Fruit fly (Drosophila melanogaster) whole organism, embryonic: ENCODE data around the gene CG10317.

ENCODE experiments used
- B-H1 ChIP-seq: fragments of 200-800 bp; sonication (Bioruptor generic); IDR thresholded peaks from 3 replicates; pipeline ENCODE4 v1.3.6; 2022; ENCODE audit warnings: missing biosample characterization, missing genetic modification characterization
- B-H2 ChIP-seq: fragments of 200-800 bp; sonication (Bioruptor generic); optimal IDR thresholded peaks from 2 replicates; lab custom pipeline; 2018; ENCODE audit warnings: missing biosample characterization, mild to moderate bottlenecking, missing genetic modification characterization
- CG10654 ChIP-seq: fragments of 200-800 bp; sonication (Bioruptor generic); optimal IDR thresholded peaks from 2 replicates; lab custom pipeline; 2016; ENCODE audit warnings: missing biosample characterization, missing genetic modification characterization
- CG12155 ChIP-seq: fragments of 200-800 bp; sonication (Bioruptor generic); optimal IDR thresholded peaks from 3 replicates; lab custom pipeline; 2016; ENCODE audit warnings: missing biosample characterization, missing genetic modification characterization
- CG12236 ChIP-seq: fragments of 200-800 bp; sonication (Bioruptor generic); optimal IDR thresholded peaks from 2 replicates; lab custom pipeline; 2016; ENCODE audit warnings: missing biosample characterization, missing genetic modification characterization
- CG1233 ChIP-seq: fragments of 200-800 bp; sonication (Bioruptor generic); optimal IDR thresholded peaks from 4 replicates; lab custom pipeline; 2018; ENCODE audit warnings: missing biosample characterization, mild to moderate bottlenecking, missing genetic modification characterization
- CG14860 ChIP-seq: fragments of 200-800 bp; sonication (Bioruptor generic); IDR thresholded peaks from 3 replicates; pipeline ENCODE4 v1.3.6; 2022; ENCODE audit warnings: missing biosample characterization, missing genetic modification characterization; ENCODE audit not compliant: partially characterized antibody
- CG17568 ChIP-seq: fragments of 200-800 bp; sonication (Bioruptor generic); optimal IDR thresholded peaks from 2 replicates; lab custom pipeline; 2018; ENCODE audit warnings: missing biosample characterization, mild to moderate bottlenecking, missing genetic modification characterization, moderate library complexity
- CG18764 ChIP-seq: fragments of 200-800 bp; sonication (Bioruptor generic); optimal IDR thresholded peaks from 3 replicates; lab custom pipeline; 2016; ENCODE audit warnings: missing biosample characterization, missing genetic modification characterization
- CG2202 ChIP-seq: fragments of 200-800 bp; sonication (Bioruptor generic); optimal IDR thresholded peaks from 2 replicates; lab custom pipeline; 2018; ENCODE audit warnings: missing biosample characterization, mild to moderate bottlenecking, missing genetic modification characterization
- CG2889 ChIP-seq: fragments of 200-800 bp; sonication (Bioruptor generic); IDR thresholded peaks from 3 replicates; pipeline ENCODE4 v1.3.6; 2022; ENCODE audit warnings: missing biosample characterization, missing genetic modification characterization
- CG31224 ChIP-seq: fragments of 200-800 bp; sonication (Bioruptor generic); IDR thresholded peaks from 2 replicates; pipeline ENCODE4 v1.3.6; 2022; ENCODE audit warnings: missing biosample characterization, missing genetic modification characterization
- CG31365 ChIP-seq: fragments of 200-800 bp; sonication (Bioruptor generic); optimal IDR thresholded peaks from 2 replicates; lab custom pipeline; 2018; ENCODE audit warnings: missing biosample characterization, mild to moderate bottlenecking, missing genetic modification characterization
- CG3838 ChIP-seq: fragments of 200-800 bp; sonication (Bioruptor generic); optimal IDR thresholded peaks from 3 replicates; lab custom pipeline; 2016; ENCODE audit warnings: missing biosample characterization, missing genetic modification characterization
- CG4360 ChIP-seq: fragments of 200-800 bp; sonication (Bioruptor generic); IDR thresholded peaks from 2 replicates; pipeline ENCODE4 v1.3.6; 2022; ENCODE audit warnings: missing biosample characterization, missing genetic modification characterization
- CG6272 ChIP-seq: fragments of 200-800 bp; sonication (Bioruptor generic); IDR thresholded peaks from 2 replicates; pipeline ENCODE4 v1.3.6; 2022; ENCODE audit warnings: missing biosample characterization, missing genetic modification characterization
- CG7271 ChIP-seq: fragments of 200-800 bp; sonication (Bioruptor generic); optimal IDR thresholded peaks from 2 replicates; lab custom pipeline; 2018; ENCODE audit warnings: missing biosample characterization, mild to moderate bottlenecking, missing genetic modification characterization, moderate library complexity
- CG7963 ChIP-seq: fragments of 200-800 bp; sonication (Bioruptor generic); IDR thresholded peaks from 3 replicates; pipeline ENCODE4 v1.3.6; 2022; ENCODE audit warnings: missing biosample characterization, missing genetic modification characterization; ENCODE audit not compliant: partially characterized antibody
- CG7987 ChIP-seq: fragments of 200-800 bp; sonication (Bioruptor generic); optimal IDR thresholded peaks from 2 replicates; lab custom pipeline; 2018; ENCODE audit warnings: missing biosample characterization, mild to moderate bottlenecking, missing genetic modification characterization, moderate library complexity
- Chrac-16 ChIP-seq: fragments of 200-800 bp; sonication (Bioruptor generic); optimal IDR thresholded peaks from 3 replicates; lab custom pipeline; 2016; ENCODE audit warnings: missing biosample characterization, missing genetic modification characterization
- CkIIα-i1 ChIP-seq: fragments of 200-800 bp; sonication (Bioruptor generic); IDR thresholded peaks from 2 replicates; pipeline ENCODE4 v1.3.6; 2022; ENCODE audit warnings: missing biosample characterization, missing genetic modification characterization
- Deaf1 ChIP-seq: fragments of 200-800 bp; optimal IDR thresholded peaks from 3 replicates; lab custom pipeline; 2019; ENCODE audit warnings: missing biosample characterization, mild to moderate bottlenecking, missing genetic modification characterization, moderate library complexity
- Dek ChIP-seq: fragments of 200-800 bp; sonication (Bioruptor generic); optimal IDR thresholded peaks from 3 replicates; lab custom pipeline; 2019; ENCODE audit warnings: missing biosample characterization, mild to moderate bottlenecking, missing genetic modification characterization, moderate library complexity
- Dref ChIP-seq: fragments of 200-800 bp; sonication (Bioruptor generic); IDR thresholded peaks from 2 replicates; pipeline ENCODE4 v1.3.6; 2022; ENCODE audit warnings: missing biosample characterization, missing genetic modification characterization
- E2f2 ChIP-seq: fragments of 200-800 bp; sonication (Bioruptor generic); IDR thresholded peaks from 2 replicates; pipeline ENCODE4 v1.3.6; 2022; ENCODE audit warnings: missing biosample characterization, missing genetic modification characterization
- Fer1 ChIP-seq: fragments of 200-800 bp; sonication (Bioruptor generic); optimal IDR thresholded peaks from 2 replicates; lab custom pipeline; 2017; ENCODE audit warnings: missing biosample characterization, mild to moderate bottlenecking, missing genetic modification characterization
- HLH3B ChIP-seq: fragments of 200-800 bp; sonication (Bioruptor generic); IDR thresholded peaks from 2 replicates; pipeline ENCODE4 v1.3.6; 2022; ENCODE audit warnings: missing biosample characterization, missing genetic modification characterization
- HLH54F ChIP-seq: fragments of 200-800 bp; sonication (Bioruptor generic); optimal IDR thresholded peaks from 3 replicates; lab custom pipeline; 2016; ENCODE audit warnings: missing biosample characterization, missing genetic modification characterization
- Med ChIP-seq: fragments of 200-800 bp; sonication (Bioruptor generic); peaks from one replicate; lab custom pipeline; 2016; ENCODE audit warnings: missing biosample characterization, missing genetic modification characterization, mild to moderate bottlenecking, inconsistent platforms, moderate library complexity
- Meics ChIP-seq: fragments of 200-800 bp; sonication (Bioruptor generic); optimal IDR thresholded peaks from 2 replicates; lab custom pipeline; 2017; ENCODE audit warnings: missing biosample characterization, mild to moderate bottlenecking, missing genetic modification characterization
- Mrtf ChIP-seq: fragments of 200-800 bp; sonication (Bioruptor generic); IDR thresholded peaks from 3 replicates; pipeline ENCODE4 v1.3.6; 2022; ENCODE audit warnings: missing biosample characterization, missing genetic modification characterization
- TFAM ChIP-seq: fragments of 200-800 bp; sonication (Bioruptor generic); optimal IDR thresholded peaks from 2 replicates; lab custom pipeline; 2017; ENCODE audit warnings: missing biosample characterization, missing genetic modification characterization, inconsistent platforms
- al ChIP-seq: fragments of 200-800 bp; sonication (Bioruptor generic); IDR thresholded peaks from 2 replicates; pipeline ENCODE4 v1.3.6; 2022; ENCODE audit warnings: missing biosample characterization, missing genetic modification characterization
- bigmax ChIP-seq: fragments of 200-800 bp; sonication (Bioruptor generic); optimal IDR thresholded peaks from 2 replicates; lab custom pipeline; 2018; ENCODE audit warnings: missing biosample characterization, mild to moderate bottlenecking, missing genetic modification characterization
- bsh ChIP-seq, 2 experiments: fragments of 200-800 bp; sonication (Bioruptor generic); optimal IDR thresholded peaks; 2 replicates each; lab custom pipeline; 2017 to 2018; ENCODE audit warnings: mild to moderate bottlenecking in 2 of 2, missing biosample characterization in 2 of 2, missing genetic modification characterization in 2 of 2, moderate library complexity in 1 of 2
- cas ChIP-seq: fragments of 200-800 bp; sonication (Bioruptor generic); IDR thresholded peaks from 2 replicates; pipeline ENCODE4 v1.3.6; 2022; ENCODE audit warnings: missing biosample characterization, missing genetic modification characterization
- croc ChIP-seq: fragments of 200-800 bp; sonication (Bioruptor generic); conservative IDR thresholded peaks from 3 replicates; pipeline ENCODE4 v1.3.6; 2022; ENCODE audit warnings: missing biosample characterization, missing genetic modification characterization
- crol ChIP-seq: fragments of 200-800 bp; sonication (Bioruptor generic); IDR thresholded peaks from 2 replicates; pipeline ENCODE4 v1.3.6; 2022; ENCODE audit warnings: missing biosample characterization, missing genetic modification characterization
- eve ChIP-seq, 2 experiments: fragments of >200 bp; optimal IDR thresholded peaks; 2 replicates each; lab custom pipeline; 2017; ENCODE audit warnings: missing biosample characterization in 2 of 2, missing genetic modification characterization in 2 of 2
- fd64A ChIP-seq: fragments of 200-800 bp; sonication (Bioruptor generic); optimal IDR thresholded peaks from 3 replicates; lab custom pipeline; 2018; ENCODE audit warnings: missing biosample characterization, mild to moderate bottlenecking, missing genetic modification characterization
- h ChIP-seq: fragments of >200 bp; optimal IDR thresholded peaks from 2 replicates; lab custom pipeline; 2017
- hb ChIP-seq: fragments of 200-800 bp; sonication (Bioruptor generic); IDR thresholded peaks from 3 replicates; pipeline ENCODE4 v1.3.6; 2022; ENCODE audit warnings: missing biosample characterization, missing genetic modification characterization; ENCODE audit not compliant: partially characterized antibody
- klu ChIP-seq: fragments of 200-800 bp; sonication (Bioruptor generic); IDR thresholded peaks from 2 replicates; pipeline ENCODE4 v1.3.6; 2022; ENCODE audit warnings: missing biosample characterization, missing genetic modification characterization
- lbe ChIP-seq: fragments of 200-800 bp; sonication (Bioruptor generic); optimal IDR thresholded peaks from 2 replicates; lab custom pipeline; 2016; ENCODE audit warnings: missing biosample characterization, mild to moderate bottlenecking, missing genetic modification characterization
- lov ChIP-seq, 2 experiments: fragments of 200-800 bp in 1 of 2; fragments of >200 bp in 1 of 2; sonication (Bioruptor generic) in 1 of 2; IDR thresholded peaks in 1 of 2; optimal IDR thresholded peaks in 1 of 2; 2 replicates in 1 of 2; 3 replicates in 1 of 2; pipeline versions ENCODE4 v1.3.6 to Lab custom; 2017 to 2022; ENCODE audit warnings: missing biosample characterization in 1 of 2, missing genetic modification characterization in 1 of 2
- oc ChIP-seq: fragments of 200-800 bp; sonication (Bioruptor generic); optimal IDR thresholded peaks from 2 replicates; lab custom pipeline; 2018; ENCODE audit warnings: missing biosample characterization, mild to moderate bottlenecking, missing genetic modification characterization, moderate library complexity
- org-1 ChIP-seq: fragments of 200-800 bp; sonication (Bioruptor generic); optimal IDR thresholded peaks from 2 replicates; lab custom pipeline; 2017; ENCODE audit warnings: missing biosample characterization, missing genetic modification characterization
- otp ChIP-seq: fragments of 200-800 bp; sonication (Bioruptor generic); IDR thresholded peaks from 3 replicates; pipeline ENCODE4, ENCODE4 v1.3.6; 2022; ENCODE audit warnings: missing biosample characterization, missing genetic modification characterization
- repo ChIP-seq: fragments of 200-800 bp; sonication (Bioruptor generic); optimal IDR thresholded peaks from 2 replicates; lab custom pipeline; 2016; ENCODE audit warnings: missing biosample characterization, missing genetic modification characterization
- tio ChIP-seq: fragments of 200-800 bp; sonication (Bioruptor generic); optimal IDR thresholded peaks from 2 replicates; lab custom pipeline; 2017; ENCODE audit warnings: missing biosample characterization, missing genetic modification characterization, inconsistent platforms
- trh ChIP-seq: fragments of 200-800 bp; sonication (Bioruptor generic); optimal IDR thresholded peaks from 2 replicates; lab custom pipeline; 2016; ENCODE audit warnings: missing biosample characterization, missing genetic modification characterization

The CG10317 gene

DNA sequence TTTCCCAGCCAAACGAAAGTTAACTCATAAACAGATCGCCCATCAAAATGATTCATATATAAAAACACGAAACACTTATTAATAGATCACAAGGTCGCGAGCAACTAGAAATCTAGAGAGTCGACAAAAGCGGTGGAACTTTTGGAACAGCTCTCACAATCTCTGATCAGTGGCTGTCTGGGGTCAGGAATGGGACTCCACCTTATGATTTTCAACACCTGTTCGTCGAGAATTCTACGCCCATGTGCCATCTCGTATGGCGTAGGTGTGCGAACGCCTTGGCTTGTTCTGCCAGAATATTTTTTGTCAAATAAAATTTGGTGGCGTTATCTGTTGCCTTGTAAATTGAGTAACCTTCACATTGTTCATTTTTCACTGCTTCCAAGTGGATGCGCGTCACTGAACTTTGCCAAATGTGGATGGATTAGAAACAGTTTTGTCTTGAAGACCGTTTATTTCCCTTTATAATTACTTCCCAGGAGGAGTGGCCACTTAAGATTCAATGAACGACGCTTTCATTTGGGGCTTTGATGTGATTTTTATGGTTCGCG is 14.9 kb downstream of the CG10317 start (continued):
- TF ChIP-seq lbe (GFP tag; lab: Kevin White, UChicago) (no peak), crol (GFP tag; lab: Robert Waterston, UW) (no peak), CG31365 (tag; lab: Kevin White, UChicago) (no peak), Meics (GFP tag; lab: Kevin White, UChicago) (peak; percentile 76), Fer1 (peak; percentile 51), CG7963 (no peak), CG2202 (tag; lab: Kevin White, UChicago) (no peak), lov (optimal IDR thresholded peaks at IDR 0.05; lab: Kevin White, UChicago) (no peak), lov (GFP tag; IDR thresholded peaks at IDR 0.05; lab: Robert Waterston, UW) (0 out of 3 replicates have a peak, but pooled peaks have one; percentile 17), CG12236 (no peak), CG12155 (GFP tag; lab: Kevin White, UChicago) (peak; percentile 18), CG14860 (no peak), E2f2 (GFP tag; lab: Robert Waterston, UW) (no peak), klu (GFP tag; lab: Robert Waterston, UW) (0 out of 2 replicates have a peak, but pooled peaks have one; percentile 41), CG17568 (GFP tag; lab: Kevin White, UChicago) (no peak), Chrac-16 (no peak), repo (GFP tag; lab: Kevin White, UChicago) (no peak), TFAM (GFP tag; lab: Kevin White, UChicago) (no peak), eve (GFP tag; optimal IDR thresholded peaks at IDR 0.05; lab: Kevin White, UChicago) (no peak), Mrtf (no peak; the same call in 2 of the 3 replicates), CG3838 (GFP tag; lab: Kevin White, UChicago) (no peak), h (lab: Kevin White, UChicago) (no peak), otp (no peak), B-H1 (GFP tag; lab: Robert Waterston, UW) (no peak), bsh (GFP tag; optimal IDR thresholded peaks at IDR 0.05; lab: Kevin White, UChicago) (no peak), croc (GFP tag; lab: Robert Waterston, UW) (no peak), CG4360 (GFP tag; lab: Robert Waterston, UW) (no peak), CG18764 (GFP tag; lab: Kevin White, UChicago) (no peak), oc (tag; lab: Kevin White, UChicago) (no peak), CG7987 (GFP tag; lab: Kevin White, UChicago) (peak; percentile 28), CG31224 (GFP tag; lab: Robert Waterston, UW) (no peak), Dek (tag; lab: Kevin White, UChicago) (peak; percentile 44), Dref (GFP tag; lab: Robert Waterston, UW) (peak; percentile 37; the same call in 1 of the 2 replicates), bigmax (no peak), trh (GFP tag; lab: Kevin White, UChicago) (no peak), CG10654 (no peak), cas (no peak), CkIIα-i1 (GFP tag; lab: Robert Waterston, UW) (no peak), Deaf1 (tag; lab: Kevin White, UChicago) (no peak), CG7271 (tag; lab: Kevin White, UChicago) (no peak), tio (GFP tag; lab: Kevin White, UChicago) (no peak), B-H2 (GFP tag; lab: Kevin White, UChicago) (peak; percentile 40), CG2889 (GFP tag; lab: Robert Waterston, UW) (no peak), hb (GFP tag; lab: Robert Waterston, UW) (no peak), HLH3B (GFP tag; lab: Robert Waterston, UW) (0 out of 2 replicates have a peak, but pooled peaks have one; percentile 9), CG1233 (peak; percentile 8), HLH54F (peak; percentile 61), Med (GFP tag; lab: Kevin White, UChicago) (peak; percentile 96), fd64A (GFP tag; lab: Kevin White, UChicago) (no peak), CG6272 (no peak), al (GFP tag; lab: Robert Waterston, UW) (peak; percentile 48; the same call in 1 of the 2 replicates), org-1 (GFP tag; lab: Kevin White, UChicago) (no peak)
